Fruit fly (Drosophila melanogaster) whole organism, embryonic: ENCODE data around the gene Sf3a2.

Source experiments
- B-H1 ChIP-seq: fragments of 200-800 bp; sonication (Bioruptor generic); IDR thresholded peaks from 3 replicates; pipeline ENCODE4 v1.3.6; 2022; ENCODE audit warnings: missing biosample characterization, missing genetic modification characterization
- CG12769 ChIP-seq: fragments of 200-800 bp; sonication (Bioruptor generic); optimal IDR thresholded peaks from 2 replicates; lab custom pipeline; 2019; ENCODE audit warnings: missing biosample characterization, mild to moderate bottlenecking, missing genetic modification characterization, moderate library complexity
- CG17186 ChIP-seq: fragments of 200-800 bp; sonication (Bioruptor generic); optimal IDR thresholded peaks from 3 replicates; lab custom pipeline; 2017; ENCODE audit warnings: missing biosample characterization, missing genetic modification reagents, missing genetic modification characterization
- CG17568 ChIP-seq: fragments of 200-800 bp; sonication (Bioruptor generic); optimal IDR thresholded peaks from 2 replicates; lab custom pipeline; 2018; ENCODE audit warnings: missing biosample characterization, mild to moderate bottlenecking, missing genetic modification characterization, moderate library complexity
- CG33557 ChIP-seq: fragments of 200-800 bp; sonication (Bioruptor generic); optimal IDR thresholded peaks from 2 replicates; lab custom pipeline; 2019; ENCODE audit warnings: missing biosample characterization, mild to moderate bottlenecking, missing genetic modification characterization, moderate library complexity
- CG34376 ChIP-seq: fragments of 200-800 bp; sonication (Bioruptor generic); optimal IDR thresholded peaks from 2 replicates; lab custom pipeline; 2018; ENCODE audit warnings: missing biosample characterization, mild to moderate bottlenecking, missing genetic modification characterization
- CG6765 ChIP-seq: fragments of 200-800 bp; sonication (Bioruptor generic); optimal IDR thresholded peaks from 3 replicates; lab custom pipeline; 2017; ENCODE audit warnings: missing biosample characterization, mild to moderate bottlenecking, missing genetic modification characterization
- CG6813 ChIP-seq: fragments of 200-800 bp; sonication (Bioruptor generic); optimal IDR thresholded peaks from 2 replicates; lab custom pipeline; 2017; ENCODE audit warnings: missing biosample characterization, missing genetic modification characterization, mild to moderate bottlenecking, moderate library complexity, missing genetic modification reagents
- CG8478 ChIP-seq: fragments of >200 bp; optimal IDR thresholded peaks from 2 replicates; lab custom pipeline; 2018
- CTCF ChIP-seq: fragments of 200-800 bp; sonication (Bioruptor generic); optimal IDR thresholded peaks from 2 replicates; lab custom pipeline; 2017; ENCODE audit warnings: missing biosample characterization, mild to moderate bottlenecking, missing genetic modification characterization, moderate library complexity
- ERR ChIP-seq: fragments of 200-800 bp; sonication (Bioruptor generic); optimal IDR thresholded peaks from 2 replicates; lab custom pipeline; 2016; ENCODE audit warnings: missing biosample characterization, missing genetic modification characterization
- Ets65A ChIP-seq: fragments of 200-800 bp; sonication (Bioruptor generic); peaks from one replicate; lab custom pipeline; 2016; ENCODE audit warnings: missing biosample characterization, missing genetic modification characterization
- Hey ChIP-seq: fragments of 200-800 bp; sonication (Bioruptor generic); optimal IDR thresholded peaks from 3 replicates; lab custom pipeline; 2018; ENCODE audit warnings: missing biosample characterization, mild to moderate bottlenecking, missing genetic modification characterization
- Med ChIP-seq: fragments of 200-800 bp; sonication (Bioruptor generic); peaks from one replicate; lab custom pipeline; 2016; ENCODE audit warnings: missing biosample characterization, missing genetic modification characterization, mild to moderate bottlenecking, inconsistent platforms, moderate library complexity
- Nf-YC ChIP-seq: fragments of 200-800 bp; optimal IDR thresholded peaks from 3 replicates; lab custom pipeline; 2019; ENCODE audit warnings: missing biosample characterization, mild to moderate bottlenecking, missing genetic modification characterization, moderate library complexity
- Pdp1 ChIP-seq, 2 experiments: fragments of 200-800 bp; sonication (Bioruptor generic); optimal IDR thresholded peaks; 3 replicates each; lab custom pipeline; 2016; ENCODE audit warnings: missing biosample characterization in 2 of 2, missing genetic modification characterization in 2 of 2, mild to moderate bottlenecking in 1 of 2, moderate library complexity in 1 of 2
- Ptx1 ChIP-seq: fragments of 200-800 bp; sonication (Bioruptor generic); IDR thresholded peaks from 2 replicates; pipeline ENCODE4 v1.3.6; 2022; ENCODE audit warnings: missing biosample characterization, missing genetic modification characterization
- Rx ChIP-seq: fragments of 200-800 bp; sonication (Bioruptor generic); IDR thresholded peaks from 2 replicates; pipeline ENCODE4 v1.3.6; 2022; ENCODE audit warnings: missing biosample characterization, missing genetic modification characterization
- Tbp ChIP-seq: fragments of >200 bp; optimal IDR thresholded peaks from 2 replicates; lab custom pipeline; 2018; ENCODE audit warnings: missing biosample characterization, missing genetic modification characterization
- bsh ChIP-seq, 2 experiments: fragments of 200-800 bp; sonication (Bioruptor generic); optimal IDR thresholded peaks; 2 replicates each; lab custom pipeline; 2017 to 2018; ENCODE audit warnings: mild to moderate bottlenecking in 2 of 2, missing biosample characterization in 2 of 2, missing genetic modification characterization in 2 of 2, moderate library complexity in 1 of 2
- cato ChIP-seq: fragments of 200-800 bp; sonication (Bioruptor generic); optimal IDR thresholded peaks from 2 replicates; lab custom pipeline; 2016; ENCODE audit warnings: missing biosample characterization, missing genetic modification characterization, borderline replicate concordance
- cg ChIP-seq: fragments of 200-800 bp; sonication (Bioruptor generic); optimal IDR thresholded peaks from 3 replicates; lab custom pipeline; 2019; ENCODE audit warnings: missing biosample characterization, mild to moderate bottlenecking, missing genetic modification characterization, moderate library complexity
- chif ChIP-seq, 2 experiments: fragments of 200-800 bp; sonication (Bioruptor generic); optimal IDR thresholded peaks; 3 replicates each; lab custom pipeline; 2016; ENCODE audit warnings: missing biosample characterization in 2 of 2, missing genetic modification characterization in 2 of 2
- da ChIP-seq: fragments of 200-800 bp; sonication (Bioruptor generic); optimal IDR thresholded peaks from 2 replicates; lab custom pipeline; 2016; ENCODE audit warnings: missing biosample characterization, missing genetic modification characterization
- dmrt11E ChIP-seq: fragments of 200-800 bp; sonication (Bioruptor generic); optimal IDR thresholded peaks from 3 replicates; lab custom pipeline; 2018; ENCODE audit warnings: missing biosample characterization, mild to moderate bottlenecking, missing genetic modification characterization, moderate library complexity
- emc ChIP-seq: fragments of 200-800 bp; sonication (Bioruptor generic); optimal IDR thresholded peaks from 2 replicates; lab custom pipeline; 2016; ENCODE audit warnings: missing biosample characterization, missing genetic modification characterization
- exex ChIP-seq: fragments of 200-800 bp; sonication (Bioruptor generic); optimal IDR thresholded peaks from 4 replicates; lab custom pipeline; 2018; ENCODE audit warnings: missing biosample characterization, mild to moderate bottlenecking, missing genetic modification characterization, moderate library complexity
- eyg ChIP-seq: fragments of 200-800 bp; sonication (Bioruptor generic); optimal IDR thresholded peaks from 3 replicates; lab custom pipeline; 2016; ENCODE audit warnings: missing biosample characterization, missing genetic modification characterization
- gcm ChIP-seq: fragments of 200-800 bp; sonication (Bioruptor generic); optimal IDR thresholded peaks from 2 replicates; lab custom pipeline; 2019; ENCODE audit warnings: missing biosample characterization, mild to moderate bottlenecking, missing genetic modification characterization, moderate library complexity
- jumu ChIP-seq: fragments of 200-800 bp; sonication (Bioruptor generic); optimal IDR thresholded peaks from 3 replicates; lab custom pipeline; 2016; ENCODE audit warnings: missing biosample characterization, missing genetic modification characterization
- kay ChIP-seq: fragments of 200-800 bp; sonication (Bioruptor generic); optimal IDR thresholded peaks from 2 replicates; lab custom pipeline; 2016; ENCODE audit warnings: missing biosample characterization, missing genetic modification characterization
- kni ChIP-seq: fragments of 200-800 bp; sonication (Bioruptor generic); optimal IDR thresholded peaks from 3 replicates; lab custom pipeline; 2017; ENCODE audit warnings: mild to moderate bottlenecking, missing biosample characterization, missing genetic modification reagents, missing genetic modification characterization
- lab ChIP-seq: fragments of 200-800 bp; sonication (Bioruptor generic); optimal IDR thresholded peaks from 3 replicates; lab custom pipeline; 2017; ENCODE audit warnings: missing biosample characterization, missing genetic modification characterization, mild to moderate bottlenecking, moderate library complexity, missing genetic modification reagents
- luna ChIP-seq: fragments of 200-800 bp; sonication (Bioruptor generic); optimal IDR thresholded peaks from 2 replicates; lab custom pipeline; 2016; ENCODE audit warnings: missing biosample characterization, missing genetic modification characterization
- mld ChIP-seq: fragments of 200-800 bp; sonication (Bioruptor generic); IDR thresholded peaks from 3 replicates; pipeline ENCODE4 v1.3.6; 2022; ENCODE audit warnings: missing biosample characterization, missing genetic modification characterization; ENCODE audit not compliant: partially characterized antibody
- nmo ChIP-seq: fragments of 200-800 bp; sonication (Bioruptor generic); optimal IDR thresholded peaks from 2 replicates; lab custom pipeline; 2018; ENCODE audit warnings: missing biosample characterization, mild to moderate bottlenecking, missing genetic modification characterization, moderate library complexity
- p53 ChIP-seq: fragments of 200-800 bp; sonication (Bioruptor generic); optimal IDR thresholded peaks from 2 replicates; lab custom pipeline; 2016; ENCODE audit warnings: missing biosample characterization, missing genetic modification characterization
- phol ChIP-seq: fragments of 200-800 bp; sonication (Bioruptor generic); optimal IDR thresholded peaks from 3 replicates; lab custom pipeline; 2018; ENCODE audit warnings: missing biosample characterization, mild to moderate bottlenecking, missing genetic modification characterization, moderate library complexity
- sc ChIP-seq, 3 experiments: fragments of >200 bp in 2 of 3; fragments of 200-800 bp in 1 of 3; sonication (Bioruptor generic) in 1 of 3; optimal IDR thresholded peaks; 2 replicates in 2 of 3; 3 replicates in 1 of 3; lab custom pipeline; 2017; ENCODE audit warnings: mild to moderate bottlenecking in 1 of 3, missing biosample characterization in 1 of 3, missing genetic modification characterization in 1 of 3, missing genetic modification reagents in 1 of 3
- sd ChIP-seq: fragments of 200-800 bp; sonication (Bioruptor generic); optimal IDR thresholded peaks from 3 replicates; lab custom pipeline; 2018; ENCODE audit warnings: missing biosample characterization, mild to moderate bottlenecking, missing genetic modification characterization, moderate library complexity
- sens ChIP-seq: fragments of 200-800 bp; sonication (Bioruptor generic); peaks from one replicate; lab custom pipeline; 2016; ENCODE audit warnings: missing biosample characterization, missing genetic modification characterization
- slp2 ChIP-seq: fragments of 200-800 bp; sonication (Bioruptor generic); optimal IDR thresholded peaks from 2 replicates; lab custom pipeline; 2016; ENCODE audit warnings: missing biosample characterization, missing genetic modification characterization
- sug ChIP-seq: fragments of 200-800 bp; optimal IDR thresholded peaks from 2 replicates; lab custom pipeline; 2019; ENCODE audit warnings: missing biosample characterization, mild to moderate bottlenecking, missing genetic modification characterization, moderate library complexity

Sf3a2 gene

DNA sequence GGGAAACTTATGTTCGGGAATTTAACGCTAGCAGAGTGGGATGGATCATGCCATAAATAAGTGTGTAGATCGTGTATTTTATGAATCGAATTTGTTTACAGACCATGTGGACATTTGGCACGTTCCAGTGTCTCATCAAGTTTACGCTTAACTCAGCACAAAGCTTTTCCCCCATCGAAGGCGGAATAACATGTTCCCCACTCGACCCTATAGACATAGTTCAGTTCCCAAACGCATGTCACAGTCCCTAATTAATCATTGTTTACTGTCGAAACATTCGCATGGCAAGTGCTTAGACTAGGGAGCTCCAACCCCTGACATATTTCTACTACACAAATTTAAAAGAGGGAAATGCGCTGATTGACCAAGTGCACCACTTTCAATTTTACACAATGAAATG, 27.6 kb upstream of the Sf3a2 start (continued):
- TF ChIP-seq luna (GFP tag; lab: Kevin White, UChicago) (no peak), CG33557 (peak; percentile 28), CG6813 (GFP tag; lab: Kevin White, UChicago) (peak; percentile 22), sc (optimal IDR thresholded peaks at IDR 0.05; lab: Kevin White, UChicago) (no peak), sc (GFP tag; optimal IDR thresholded peaks at IDR 0.05; lab: Kevin White, UChicago) (peak; percentile 22), cato (GFP tag; lab: Kevin White, UChicago) (no peak), p53 (GFP tag; lab: Kevin White, UChicago) (no peak), cg (no peak), B-H1 (GFP tag; lab: Robert Waterston, UW) (no peak), lab (peak; percentile 22), CG12769 (tag; lab: Kevin White, UChicago) (peak; percentile 59), bsh (GFP tag; optimal IDR thresholded peaks at IDR 0.05; lab: Kevin White, UChicago) (peak in 1 of 2 experiments; percentile 30), CG8478 (lab: Kevin White, UChicago) (no peak), eyg (GFP tag; lab: Kevin White, UChicago) (no peak), Nf-YC (tag; lab: Kevin White, UChicago) (no peak), dmrt11E (tag; lab: Kevin White, UChicago) (no peak), Ets65A (GFP tag; lab: Kevin White, UChicago) (peak; percentile 4), gcm (GFP tag; lab: Kevin White, UChicago) (no peak), kni (peak; percentile 34), CG17568 (GFP tag; lab: Kevin White, UChicago) (no peak), Hey (no peak), CG6765 (no peak), jumu (GFP tag; lab: Kevin White, UChicago) (no peak), ERR (no peak), nmo (GFP tag; lab: Kevin White, UChicago) (no peak), emc (GFP tag; lab: Kevin White, UChicago) (no peak), Tbp (GFP tag; lab: Kevin White, UChicago) (no peak), Ptx1 (GFP tag; lab: Robert Waterston, UW) (no peak), da (GFP tag; lab: Kevin White, UChicago) (no peak), kay (GFP tag; lab: Kevin White, UChicago) (no peak), slp2 (GFP tag; lab: Kevin White, UChicago) (no peak), Rx (no peak)
- TF ChIP-seq, all 482 proteins: peak for 16

DNA sequence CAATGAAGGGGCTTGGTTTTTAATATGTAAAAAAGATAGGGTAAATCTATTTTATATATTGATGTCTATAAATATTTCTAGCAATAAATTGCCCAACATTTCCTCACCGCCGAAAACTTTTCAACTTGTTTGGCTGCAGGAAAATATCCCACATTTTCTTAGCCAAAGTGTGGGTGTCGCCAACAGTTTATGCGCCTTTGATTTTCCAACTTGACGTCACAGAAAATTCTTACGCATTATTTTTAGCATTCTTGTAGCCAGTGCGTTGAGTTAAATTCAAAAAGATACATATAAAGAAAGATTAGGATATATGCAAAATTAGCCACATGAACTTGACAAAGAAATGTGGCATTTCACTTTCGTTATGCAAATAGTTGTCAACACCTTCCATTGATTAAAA, 26.1 kb upstream of the Sf3a2 start:
- TF ChIP-seq CG12769 (tag; lab: Kevin White, UChicago) (peak; percentile 21), CG17186 (GFP tag; lab: Kevin White, UChicago) (no peak), sens (GFP tag; lab: Kevin White, UChicago) (peak; percentile 26), sd (tag; lab: Kevin White, UChicago) (peak; percentile 95), Pdp1 (GFP tag; optimal IDR thresholded peaks at IDR 0.05; lab: Kevin White, UChicago) (peak in 1 of 2 experiments; percentile 59), chif (GFP tag; optimal IDR thresholded peaks at IDR 0.05; lab: Kevin White, UChicago) (no peak)

DNA sequence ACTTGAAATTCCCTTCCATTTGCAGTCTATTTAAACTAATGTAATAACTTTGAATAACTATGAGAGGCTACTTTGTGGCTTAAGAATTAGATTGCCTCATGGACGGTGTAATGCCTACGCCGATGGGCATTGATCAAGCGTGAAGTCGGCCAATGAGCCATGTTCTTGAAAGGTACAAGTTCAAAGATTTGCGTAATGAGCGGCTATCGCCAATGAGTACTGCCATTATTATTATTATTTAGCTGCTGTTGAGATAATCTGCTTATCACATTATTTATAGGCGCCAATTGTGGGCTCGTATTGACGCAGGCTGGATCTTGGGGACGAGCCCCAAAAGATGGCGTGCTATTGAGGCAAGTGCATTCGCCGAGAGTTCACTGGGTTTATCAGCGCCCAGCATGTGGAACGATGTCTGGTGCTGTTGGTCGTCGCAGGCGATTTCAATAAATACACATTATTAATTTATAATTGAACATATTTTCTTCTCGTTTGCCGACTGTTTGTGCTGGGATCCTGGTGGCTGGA, 23.4 kb upstream of the Sf3a2 start:
- peak; percentile 1 for TF ChIP-seq Med (GFP tag; lab: Kevin White, UChicago)
- peak; percentile 56 for TF ChIP-seq sug (tag; lab: Kevin White, UChicago)
- no peak for TF ChIP-seq mld (GFP tag; lab: Robert Waterston, UW)
- TF ChIP-seq CG34376 (GFP tag; lab: Kevin White, UChicago), result peak; percentile 82
- TF ChIP-seq Pdp1 (GFP tag; optimal IDR thresholded peaks at IDR 0.05; lab: Kevin White, UChicago), result peak in 1 of 2 experiments; percentile 66
- no peak for TF ChIP-seq phol
- peak; percentile 19 for TF ChIP-seq CTCF (GFP tag; lab: Kevin White, UChicago)
- peak; percentile 16 for TF ChIP-seq sens (GFP tag; lab: Kevin White, UChicago)
- peak; percentile 77 for TF ChIP-seq exex
- TF ChIP-seq Ets65A (GFP tag; lab: Kevin White, UChicago), result peak; percentile 52
- TF ChIP-seq, all 482 proteins: peak for 8
